Fruit fly (Drosophila melanogaster): ENCODE measurements around the gene Septin2.

Septin2 gene

dm6 chr3R:20587630-20588479 is at the start of gene Septin2:
Gene Septin2, minus strand, starts transcription at chr3R:20588356.
- TF ChIP-seq CG34422 (GFP tag; IDR thresholded peaks at IDR 0.05) (peak; percentile 61), Deaf1 (tag; optimal IDR thresholded peaks at IDR 0.05) (peak; percentile 47), CG4617 (GFP tag; optimal IDR thresholded peaks at IDR 0.05; ENCODE audit: borderline replicate concordance) (no peak), CG4404 (GFP tag; IDR thresholded peaks at IDR 0.05) (peak; percentile 38), dysf (GFP tag; IDR thresholded peaks at IDR 0.05) (peak; percentile 77), CG11398 (GFP tag; optimal IDR thresholded peaks at IDR 0.05) (peak; percentile 24), ftz-f1 (GFP tag; optimal IDR thresholded peaks at IDR 0.05) (no peak), nerfin-1 (tag; optimal IDR thresholded peaks at IDR 0.05) (peak; percentile 77), Adf1 (GFP tag; IDR thresholded peaks at IDR 0.05) (no peak), fd102C (GFP tag; optimal IDR thresholded peaks at IDR 0.05) (no peak), rib (GFP tag; IDR thresholded peaks at IDR 0.05) (no peak), CG7928 (GFP tag; optimal IDR thresholded peaks at IDR 0.05) (no peak), zen (tag; optimal IDR thresholded peaks at IDR 0.05) (peak; percentile 2), emc (GFP tag; optimal IDR thresholded peaks at IDR 0.05) (no peak), CG9817 (tag; optimal IDR thresholded peaks at IDR 0.05) (peak; percentile 34), inv (GFP tag; IDR thresholded peaks at IDR 0.05; ENCODE audit: partially characterized antibody) (no peak), vfl (GFP tag; optimal IDR thresholded peaks at IDR 0.05) (no peak), CG12155 (GFP tag; optimal IDR thresholded peaks at IDR 0.05) (peak; percentile 40), onecut (GFP tag; IDR thresholded peaks at IDR 0.05) (peak; percentile 19; the same call in 1 of the 2 replicates), Dip2 (GFP tag; IDR thresholded peaks at IDR 0.05) (no peak), Blimp-1 (GFP tag; optimal IDR thresholded peaks at IDR 0.05) (peak; percentile 79), dm (GFP tag; optimal IDR thresholded peaks at IDR 0.05) (no peak), CG30431 (GFP tag; optimal IDR thresholded peaks at IDR 0.05) (peak; percentile 64), p53 (GFP tag; optimal IDR thresholded peaks at IDR 0.05) (no peak), CG17359 (tag; optimal IDR thresholded peaks at IDR 0.05) (peak; percentile 85), CG14965 (GFP tag; optimal IDR thresholded peaks at IDR 0.05; ENCODE audit: borderline replicate concordance) (no peak), gt (GFP tag; IDR thresholded peaks at IDR 0.05) (no peak), Gug (GFP tag; IDR thresholded peaks at IDR 0.05) (peak; percentile 59; the same call in 2 of the 4 replicates), sug (tag; optimal IDR thresholded peaks at IDR 0.05) (peak; percentile 23), mirr (GFP tag; optimal IDR thresholded peaks at IDR 0.05) (no peak), Hr39 (optimal IDR thresholded peaks at IDR 0.05) (no peak), repo (GFP tag; optimal IDR thresholded peaks at IDR 0.05) (peak; percentile 54), CG14050 (GFP tag; IDR thresholded peaks at IDR 0.05) (peak; percentile 42; the same call in 1 of the 3 replicates), MESR4 (GFP tag; optimal IDR thresholded peaks at IDR 0.05) (peak; percentile 97), Trl (optimal IDR thresholded peaks at IDR 0.05) (no peak), Trl (GFP tag; optimal IDR thresholded peaks at IDR 0.05) (peak; percentile 43), mam (GFP tag; optimal IDR thresholded peaks at IDR 0.05) (peak; percentile 22), Vsx1 (GFP tag; optimal IDR thresholded peaks at IDR 0.05) (no peak), CG10274 (GFP tag; optimal IDR thresholded peaks at IDR 0.05) (peak; percentile 33), CG9215 (GFP tag; IDR thresholded peaks at IDR 0.05) (0 out of 2 replicates have a peak, but pooled peaks have one; percentile 24), CG10959 (GFP tag; IDR thresholded peaks at IDR 0.05) (0 out of 2 replicates have a peak, but pooled peaks have one; percentile 51), ci (GFP tag; IDR thresholded peaks at IDR 0.05) (peak; percentile 63; the same call in 2 of the 3 replicates), CG13424 (tag; optimal IDR thresholded peaks at IDR 0.05) (peak; percentile 80), HmgZ (tag; optimal IDR thresholded peaks at IDR 0.05) (peak; percentile 19), hb (GFP tag; IDR thresholded peaks at IDR 0.05; ENCODE audit: partially characterized antibody) (no peak), ind (GFP tag; optimal IDR thresholded peaks at IDR 0.05) (peak; percentile 69), ab (GFP tag; optimal IDR thresholded peaks at IDR 0.05) (no peak), crol (GFP tag; IDR thresholded peaks at IDR 0.05) (0 out of 2 replicates have a peak, but pooled peaks have one; percentile 8), CG2678 (tag; optimal IDR thresholded peaks at IDR 0.05) (peak; percentile 89), MBD-R2 (GFP tag; IDR thresholded peaks at IDR 0.05) (no peak; the same call in none of the 2 replicates)
